Worm (Caenorhabditis elegans) whole organism, L3 larva: Measurements from ENCODE around the gene ptr-3.

Source experiments
- ZK546.5 ChIP-seq: sonication (generic microtip); optimal IDR thresholded peaks from 2 replicates; lab custom pipeline; 2017; ENCODE audit warnings: missing biosample characterization, missing genetic modification characterization
- aly-2 ChIP-seq: fragments of 150-350 bp; optimal IDR thresholded peaks from 2 replicates; lab custom pipeline; 2014; ENCODE audit warnings: missing biosample characterization, missing genetic modification characterization
- ama-1 ChIP-seq: fragments of 150-350 bp; optimal IDR thresholded peaks from 2 replicates; lab custom pipeline; 2018
- ceh-16 ChIP-seq: sonication (generic microtip); optimal IDR thresholded peaks from 2 replicates; lab custom pipeline; 2017; ENCODE audit warnings: missing biosample characterization, missing genetic modification characterization
- ceh-82 ChIP-seq: fragments of 150-350 bp; optimal IDR thresholded peaks from 2 replicates; lab custom pipeline; 2014; ENCODE audit warnings: missing biosample characterization, missing genetic modification characterization
- daf-12 ChIP-seq: fragments of 150-350 bp; optimal IDR thresholded peaks from 2 replicates; lab custom pipeline; 2014; ENCODE audit warnings: missing biosample characterization, missing genetic modification reagents, missing genetic modification characterization
- egl-27 ChIP-seq: sonication (generic microtip); optimal IDR thresholded peaks from 4 replicates; lab custom pipeline; 2017; ENCODE audit warnings: missing biosample characterization, missing genetic modification reagents, missing genetic modification characterization
- egl-5 ChIP-seq: fragments of 150-350 bp; optimal IDR thresholded peaks from 2 replicates; lab custom pipeline; 2017; ENCODE audit warnings: missing biosample characterization, missing genetic modification reagents, missing genetic modification characterization, inconsistent platforms
- elt-1 ChIP-seq: fragments of 150-350 bp; optimal IDR thresholded peaks from 2 replicates; lab custom pipeline; 2014; ENCODE audit warnings: missing biosample characterization, missing genetic modification characterization
- elt-2 ChIP-seq: sonication (generic microtip); optimal IDR thresholded peaks from 2 replicates; lab custom pipeline; 2016; ENCODE audit warnings: missing genetic modification reagents, mild to moderate bottlenecking, missing genetic modification characterization, missing compliant biosample characterization
- elt-3 ChIP-seq, 3 experiments: fragments of 150-350 bp in 1 of 3; sonication (generic microtip) in 2 of 3; optimal IDR thresholded peaks; 2 replicates in 2 of 3; 4 replicates in 1 of 3; lab custom pipeline; 2014 to 2017; ENCODE audit warnings: missing biosample characterization in 3 of 3, missing genetic modification characterization in 3 of 3
- eor-1 ChIP-seq, 2 experiments: fragments of 150-350 bp; optimal IDR thresholded peaks; 2 replicates each; lab custom pipeline; 2014 to 2018; ENCODE audit warnings: missing biosample characterization in 2 of 2, missing genetic modification characterization in 2 of 2
- fkh-10 ChIP-seq: sonication (generic microtip); optimal IDR thresholded peaks from 2 replicates; lab custom pipeline; 2017; ENCODE audit warnings: missing biosample characterization, missing genetic modification reagents, missing genetic modification characterization
- fkh-2 ChIP-seq: fragments of 150-350 bp; optimal IDR thresholded peaks from 2 replicates; lab custom pipeline; 2014; ENCODE audit warnings: missing biosample characterization, missing genetic modification reagents, missing genetic modification characterization
- fos-1 ChIP-seq: fragments of 150-350 bp; optimal IDR thresholded peaks from 2 replicates; lab custom pipeline; 2014; ENCODE audit warnings: missing biosample characterization, missing genetic modification characterization
- hmg-11 ChIP-seq: sonication (generic microtip); optimal IDR thresholded peaks from 2 replicates; lab custom pipeline; 2016; ENCODE audit warnings: missing genetic modification characterization, missing compliant biosample characterization
- jun-1 ChIP-seq: fragments of 150-350 bp; optimal IDR thresholded peaks from 2 replicates; lab custom pipeline; 2014; ENCODE audit warnings: missing biosample characterization, missing genetic modification reagents, missing genetic modification characterization
- lin-15B ChIP-seq: fragments of 150-350 bp; optimal IDR thresholded peaks from 2 replicates; lab custom pipeline; 2014; ENCODE audit warnings: missing biosample characterization, missing genetic modification characterization
- lin-39 ChIP-seq: fragments of 150-350 bp; optimal IDR thresholded peaks from 2 replicates; lab custom pipeline; 2018; ENCODE audit warnings: missing biosample characterization, missing genetic modification reagents, missing genetic modification characterization
- mdl-1 ChIP-seq: fragments of 150-350 bp; optimal IDR thresholded peaks from 2 replicates; lab custom pipeline; 2014; ENCODE audit warnings: missing biosample characterization, missing genetic modification characterization
- mml-1 ChIP-seq: fragments of 150-350 bp; sonication (generic microtip); optimal IDR thresholded peaks from 3 replicates; lab custom pipeline; 2014; ENCODE audit warnings: missing biosample characterization, missing genetic modification characterization
- nfya-1 ChIP-seq: sonication (generic microtip); optimal IDR thresholded peaks from 2 replicates; lab custom pipeline; 2017; ENCODE audit warnings: missing genetic modification characterization, mild to moderate bottlenecking, missing compliant biosample characterization, antibody characterized with exemption, moderate library complexity; ENCODE audit not compliant: insufficient read depth
- nhr-237 ChIP-seq: fragments of 150-350 bp; optimal IDR thresholded peaks from 2 replicates; lab custom pipeline; 2014; ENCODE audit warnings: missing biosample characterization, missing genetic modification characterization
- nhr-43 ChIP-seq: sonication (generic microtip); optimal IDR thresholded peaks from 2 replicates; lab custom pipeline; 2016; ENCODE audit warnings: mild to moderate bottlenecking, missing genetic modification characterization, missing compliant biosample characterization; ENCODE audit not compliant: poor library complexity, severe bottlenecking
- nhr-76 ChIP-seq: fragments of 150-350 bp; sonication (generic microtip); optimal IDR thresholded peaks from 5 replicates; lab custom pipeline; 2014; ENCODE audit warnings: missing biosample characterization, missing genetic modification characterization
- pha-4 ChIP-seq: fragments of 150-350 bp; optimal IDR thresholded peaks from 2 replicates; lab custom pipeline; 2014; ENCODE audit warnings: missing biosample characterization, missing genetic modification reagents, missing genetic modification characterization
- pqm-1 ChIP-seq: fragments of 150-350 bp; optimal IDR thresholded peaks from 2 replicates; lab custom pipeline; 2017; ENCODE audit warnings: missing biosample characterization, missing genetic modification characterization, inconsistent platforms
- sea-2 ChIP-seq: fragments of 150-350 bp; sonication (generic microtip); optimal IDR thresholded peaks from 4 replicates; lab custom pipeline; 2014; ENCODE audit warnings: missing biosample characterization, missing genetic modification reagents, missing genetic modification characterization
- tbx-2 ChIP-seq: sonication (generic microtip); optimal IDR thresholded peaks from 2 replicates; lab custom pipeline; 2016; ENCODE audit warnings: mild to moderate bottlenecking, missing genetic modification characterization, missing compliant biosample characterization
- unc-39 ChIP-seq: sonication (generic microtip); optimal IDR thresholded peaks from 4 replicates; lab custom pipeline; 2017; ENCODE audit warnings: missing biosample characterization, missing genetic modification characterization
- unc-62 ChIP-seq: fragments of 150-350 bp; sonication (generic microtip); optimal IDR thresholded peaks from 4 replicates; lab custom pipeline; 2014; ENCODE audit warnings: missing biosample characterization, missing genetic modification reagents, missing genetic modification characterization
- ztf-11 ChIP-seq: fragments of 150-350 bp; optimal IDR thresholded peaks from 2 replicates; lab custom pipeline; 2014; ENCODE audit warnings: missing biosample characterization, missing genetic modification characterization
- ztf-4 ChIP-seq: fragments of 150-350 bp; optimal IDR thresholded peaks from 2 replicates; lab custom pipeline; 2014; ENCODE audit warnings: missing biosample characterization, missing genetic modification characterization

Gene ptr-3

DNA sequence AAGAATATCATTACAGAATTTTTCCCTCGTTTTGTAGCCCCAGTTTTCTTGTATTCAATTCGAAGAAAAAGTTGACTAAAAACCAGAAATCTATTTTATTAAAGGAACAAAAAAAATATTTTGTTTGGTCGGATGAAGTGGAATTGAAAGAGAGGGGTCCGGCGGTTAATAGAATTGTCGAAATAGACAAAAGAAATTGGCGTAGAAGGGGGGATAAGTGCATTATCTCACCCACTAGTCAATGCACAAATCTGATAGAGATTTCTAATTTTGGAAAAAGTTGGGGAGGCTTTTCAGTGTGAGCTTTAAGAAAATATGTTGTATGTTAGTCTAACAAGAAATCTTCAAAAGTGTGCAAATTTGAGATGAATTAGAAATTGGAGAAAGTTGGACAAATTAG, 12.9 kb downstream of the ptr-3 start:
- TF ChIP-seq ZK546.5 (tag; lab: Kevin White, UChicago) (no peak), tbx-2 (no peak), jun-1 (tag; lab: Kevin White, UChicago) (no peak), ceh-82 (no peak), fkh-2 (tag; lab: Kevin White, UChicago) (no peak), fos-1 (tag; lab: Kevin White, UChicago) (no peak), elt-2 (tag; lab: Kevin White, UChicago) (no peak), aly-2 (tag; lab: Kevin White, UChicago) (no peak), hmg-11 (tag; lab: Kevin White, UChicago) (no peak), egl-27 (tag; lab: Kevin White, UChicago) (no peak), sea-2 (GFP tag; lab: Kevin White, UChicago) (no peak), unc-39 (no peak), nhr-43 (no peak), pqm-1 (tag; lab: Kevin White, UChicago) (no peak), unc-62 (no peak), ama-1 (no peak), nfya-1 (tag; lab: Kevin White, UChicago) (no peak)

DNA sequence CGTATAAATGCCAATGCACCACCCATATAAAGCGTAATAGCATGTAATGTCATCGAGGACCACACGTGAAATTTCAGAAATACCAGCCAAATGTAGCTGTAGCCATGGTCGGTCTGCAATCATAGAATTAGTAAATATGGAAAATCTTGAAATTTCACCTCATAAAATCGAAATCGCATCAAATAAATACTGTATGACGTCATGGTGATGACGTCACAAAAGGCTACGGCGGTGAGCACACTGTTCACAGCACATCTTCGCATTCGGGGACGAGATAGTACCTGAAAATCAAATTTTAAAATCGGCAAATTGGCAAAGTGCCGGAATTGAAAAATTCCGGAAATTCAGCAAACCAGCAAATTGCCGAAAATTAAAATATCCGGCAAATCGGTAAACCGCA, 17.6 kb downstream of the ptr-3 start:
- TF ChIP-seq fos-1 (tag; lab: Kevin White, UChicago) (no peak), sea-2 (GFP tag; lab: Kevin White, UChicago) (no peak), nhr-76 (tag; lab: Kevin White, UChicago) (no peak), ZK546.5 (tag; lab: Kevin White, UChicago) (no peak), elt-3 (tag; optimal IDR thresholded peaks at IDR 0.05; lab: Kevin White, UChicago) (no peak), tbx-2 (no peak), jun-1 (tag; lab: Kevin White, UChicago) (no peak), ztf-11 (tag; lab: Kevin White, UChicago) (no peak), unc-39 (no peak), mml-1 (no peak), eor-1 (tag; optimal IDR thresholded peaks at IDR 0.05; lab: Kevin White, UChicago) (no peak), egl-5 (no peak), fkh-10 (GFP tag; lab: Kevin White, UChicago) (no peak), elt-1 (tag; lab: Kevin White, UChicago) (no peak)

ce11 chrII:347734-348133, 19.6 kb downstream of the ptr-3 start, which contains the start of gene D1069.3:
Gene D1069.3 (minus strand): TSS chrII:347891.
- no peak for TF ChIP-seq nhr-237 (tag; lab: Kevin White, UChicago)
- TF ChIP-seq elt-2 (tag; lab: Kevin White, UChicago): no peak
- TF ChIP-seq lin-15B: peak; percentile 28
- TF ChIP-seq hmg-11 (tag; lab: Kevin White, UChicago): peak; percentile 77
- peak; percentile 55 for TF ChIP-seq nfya-1 (tag; lab: Kevin White, UChicago)
- peak; percentile 37 for TF ChIP-seq pha-4 (tag; lab: Kevin White, UChicago)
- TF ChIP-seq egl-5: peak; percentile 14
- no peak for TF ChIP-seq ztf-4 (tag; lab: Kevin White, UChicago)
- TF ChIP-seq elt-1 (tag; lab: Kevin White, UChicago): no peak
- no peak for TF ChIP-seq egl-27 (tag; lab: Kevin White, UChicago)
- TF ChIP-seq, all 47 proteins: peak for 5

DNA sequence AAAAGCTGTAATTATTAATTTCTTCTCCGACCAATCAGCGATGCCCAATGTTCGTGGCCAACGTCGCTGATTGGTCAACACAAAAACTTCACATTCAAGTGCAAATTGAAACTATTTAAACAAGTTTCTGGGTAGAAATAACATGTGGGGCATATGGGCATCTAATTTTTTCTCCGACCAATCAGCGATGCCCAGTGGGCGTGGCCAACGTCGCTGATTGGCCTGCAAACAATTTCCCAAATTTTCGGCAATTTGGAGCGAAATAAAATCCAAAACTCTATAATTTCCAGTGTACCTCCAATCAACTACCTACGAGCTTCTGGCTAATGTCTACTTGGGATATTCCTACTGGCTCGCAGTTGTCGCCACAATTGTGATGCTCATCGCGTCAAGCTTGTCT, 26.1 kb downstream of the ptr-3 start:
- no peak for TF ChIP-seq jun-1 (tag; lab: Kevin White, UChicago)
- TF ChIP-seq nfya-1 (tag; lab: Kevin White, UChicago): peak; percentile 97

ce11 chrII:340714-341113, 26.6 kb downstream of the ptr-3 start:
- no peak for TF ChIP-seq nhr-76 (tag; lab: Kevin White, UChicago)
- no peak for TF ChIP-seq mdl-1 (tag; lab: Kevin White, UChicago)
- no peak for TF ChIP-seq elt-1 (tag; lab: Kevin White, UChicago)
- TF ChIP-seq lin-39: no peak
- no peak for TF ChIP-seq daf-12 (tag; lab: Kevin White, UChicago)
- no peak for TF ChIP-seq ceh-16
- TF ChIP-seq mml-1: no peak
- TF ChIP-seq fkh-2 (tag; lab: Kevin White, UChicago): no peak
- TF ChIP-seq elt-3 (tag; optimal IDR thresholded peaks at IDR 0.05; lab: Kevin White, UChicago): no peak
- TF ChIP-seq ZK546.5 (tag; lab: Kevin White, UChicago): no peak
- TF ChIP-seq hmg-11 (tag; lab: Kevin White, UChicago): no peak
- TF ChIP-seq, all 47 proteins: peak for 0
